Fruit fly (Drosophila melanogaster): ENCODE measurements around the gene CG15879.
A peak's percentile ranks its signal among the peaks of the same experiment; 100 is the strongest.

CG15879 gene

DNA sequence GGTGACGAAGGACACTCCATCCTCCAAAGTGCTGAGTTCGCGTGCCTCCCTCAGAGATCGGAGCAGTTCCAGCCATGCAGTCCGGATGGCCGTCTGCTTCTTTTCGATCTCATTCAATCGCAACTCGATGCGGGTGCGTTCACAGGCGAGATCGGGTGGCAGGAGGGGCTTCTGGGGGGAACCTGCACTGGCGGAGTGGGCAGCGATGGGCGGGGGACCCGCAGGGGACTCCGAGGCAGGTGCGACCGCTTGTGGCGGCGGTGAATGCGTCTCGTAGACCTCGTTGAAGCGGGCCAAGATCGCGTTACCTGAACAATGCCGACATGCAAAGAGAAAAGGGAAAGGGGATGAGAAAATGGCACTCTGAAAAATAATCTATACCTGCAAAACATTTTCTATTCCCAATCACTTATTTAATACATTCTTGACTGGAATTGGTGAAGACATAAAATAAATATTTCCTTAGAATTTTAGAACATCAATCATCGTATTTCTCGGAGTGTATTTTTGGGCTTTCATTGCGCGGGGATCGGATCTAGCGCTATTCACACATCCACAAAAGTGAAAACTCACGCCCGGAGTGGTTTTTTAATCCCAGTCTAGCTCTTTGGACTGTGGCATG lies 10.1 kb downstream of the CG15879 start (continued):
- TF ChIP-seq inv (GFP tag; IDR thresholded peaks at IDR 0.05; ENCODE audit: partially characterized antibody), result no peak
- no peak for TF ChIP-seq tll (GFP tag; optimal IDR thresholded peaks at IDR 0.05)
- TF ChIP-seq CG12236 (GFP tag; optimal IDR thresholded peaks at IDR 0.05), result no peak
- TF ChIP-seq slp2 (GFP tag; optimal IDR thresholded peaks at IDR 0.05), result no peak
- TF ChIP-seq ham (GFP tag; IDR thresholded peaks at IDR 0.05), result no peak
- TF ChIP-seq seq (GFP tag; IDR thresholded peaks at IDR 0.05), result no peak
- no peak for TF ChIP-seq da (GFP tag; optimal IDR thresholded peaks at IDR 0.05)
- no peak for TF ChIP-seq wdn (GFP tag; IDR thresholded peaks at IDR 0.05)
- peak; percentile 69 for TF ChIP-seq dmrt11E (tag; optimal IDR thresholded peaks at IDR 0.05)
- no peak for TF ChIP-seq sob (GFP tag; IDR thresholded peaks at IDR 0.05)
- no peak for TF ChIP-seq Kr (GFP tag; optimal IDR thresholded peaks at IDR 0.05)
- no peak for TF ChIP-seq NC2α (GFP tag; optimal IDR thresholded peaks at IDR 0.05)
- no peak for TF ChIP-seq CG11560 (tag; IDR thresholded peaks at IDR 0.05)
- TF ChIP-seq gce (GFP tag; IDR thresholded peaks at IDR 0.05), result 0 out of 3 replicates have a peak, but pooled peaks have one; percentile 23
- no peak for TF ChIP-seq CG10274 (GFP tag; optimal IDR thresholded peaks at IDR 0.05)
- no peak for TF ChIP-seq Hmx (GFP tag; optimal IDR thresholded peaks at IDR 0.05)
- TF ChIP-seq tup (GFP tag; optimal IDR thresholded peaks at IDR 0.05), result no peak
- TF ChIP-seq Atf-2 (GFP tag; optimal IDR thresholded peaks at IDR 0.05), result no peak
- no peak for TF ChIP-seq Mes4 (GFP tag; optimal IDR thresholded peaks at IDR 0.05)
- TF ChIP-seq CG15696 (tag; optimal IDR thresholded peaks at IDR 0.05), result no peak
- no peak; the same call in 2 of the 3 replicates for TF ChIP-seq CG7357 (GFP tag; IDR thresholded peaks at IDR 0.05)
- no peak for TF ChIP-seq dysf (GFP tag; IDR thresholded peaks at IDR 0.05)
- TF ChIP-seq CG1647 (GFP tag; optimal IDR thresholded peaks at IDR 0.05), result no peak
- no peak for TF ChIP-seq CG14050 (GFP tag; IDR thresholded peaks at IDR 0.05)
- TF ChIP-seq Sox102F (GFP tag; optimal IDR thresholded peaks at IDR 0.05), result peak; percentile 72
- no peak for TF ChIP-seq Dad (GFP tag; optimal IDR thresholded peaks at IDR 0.05)
- TF ChIP-seq nom (GFP tag; optimal IDR thresholded peaks at IDR 0.05), result no peak
- no peak for TF ChIP-seq lov (optimal IDR thresholded peaks at IDR 0.05)
- 0 out of 3 replicates have a peak, but pooled peaks have one; percentile 37 for TF ChIP-seq lov (GFP tag; IDR thresholded peaks at IDR 0.05)
- TF ChIP-seq crp (GFP tag; optimal IDR thresholded peaks at IDR 0.05), result no peak
- TF ChIP-seq CG16813 (GFP tag; IDR thresholded peaks at IDR 0.05; ENCODE audit: partially characterized antibody), result no peak
- no peak for TF ChIP-seq CG13123 (GFP tag; optimal IDR thresholded peaks at IDR 0.05)
- TF ChIP-seq fd102C (GFP tag; optimal IDR thresholded peaks at IDR 0.05), result no peak
- peak; percentile 34 for TF ChIP-seq tap (tag; optimal IDR thresholded peaks at IDR 0.05)
- TF ChIP-seq jing (GFP tag; optimal IDR thresholded peaks at IDR 0.05), result peak; percentile 15
- TF ChIP-seq CHES-1-like (GFP tag; optimal IDR thresholded peaks at IDR 0.05), result no peak
- peak; percentile 59; the same call in 2 of the 3 replicates for TF ChIP-seq CG11695 (GFP tag; IDR thresholded peaks at IDR 0.05)
- no peak for TF ChIP-seq HmgZ (tag; optimal IDR thresholded peaks at IDR 0.05)
- TF ChIP-seq C15 (GFP tag; IDR thresholded peaks at IDR 0.05), result no peak
- TF ChIP-seq sens-2 (GFP tag; IDR thresholded peaks at IDR 0.05), result peak; percentile 44; the same call in 1 of the 2 replicates
- TF ChIP-seq CG8765 (GFP tag; IDR thresholded peaks at IDR 0.05), result no peak
- TF ChIP-seq ttk (GFP tag; IDR thresholded peaks at IDR 0.05), result peak; percentile 69
- no peak for TF ChIP-seq Usf (GFP tag; optimal IDR thresholded peaks at IDR 0.05)
- TF ChIP-seq CG14965 (GFP tag; optimal IDR thresholded peaks at IDR 0.05; ENCODE audit: borderline replicate concordance), result no peak
- TF ChIP-seq CG10431 (GFP tag; optimal IDR thresholded peaks at IDR 0.05), result peak; percentile 50
- peak; percentile 14 to 36 for TF ChIP-seq Pdp1 (GFP tag; optimal IDR thresholded peaks at IDR 0.05)
- TF ChIP-seq CG18262 (tag; optimal IDR thresholded peaks at IDR 0.05), result peak; percentile 77
- peak in 1 of 3 experiments; percentile 69 for TF ChIP-seq lola (GFP tag; optimal IDR thresholded peaks at IDR 0.05)
- no peak for TF ChIP-seq HLHmδ (GFP tag; optimal IDR thresholded peaks at IDR 0.05)
- no peak for TF ChIP-seq CG9215 (GFP tag; IDR thresholded peaks at IDR 0.05)

All from whole organism, embryonic.